Fruit fly (Drosophila melanogaster) S2 (cell line): ENCODE data around the gene Ugt37D1.

Source experiments
- CG8478 ChIP-seq: fragments of >200 bp; optimal IDR thresholded peaks from 2 replicates; lab custom pipeline; 2018
- CTCF ChIP-seq, 2 experiments: fragments of >200 bp; optimal IDR thresholded peaks; 2 replicates each; lab custom pipeline; 2018

DNA sequence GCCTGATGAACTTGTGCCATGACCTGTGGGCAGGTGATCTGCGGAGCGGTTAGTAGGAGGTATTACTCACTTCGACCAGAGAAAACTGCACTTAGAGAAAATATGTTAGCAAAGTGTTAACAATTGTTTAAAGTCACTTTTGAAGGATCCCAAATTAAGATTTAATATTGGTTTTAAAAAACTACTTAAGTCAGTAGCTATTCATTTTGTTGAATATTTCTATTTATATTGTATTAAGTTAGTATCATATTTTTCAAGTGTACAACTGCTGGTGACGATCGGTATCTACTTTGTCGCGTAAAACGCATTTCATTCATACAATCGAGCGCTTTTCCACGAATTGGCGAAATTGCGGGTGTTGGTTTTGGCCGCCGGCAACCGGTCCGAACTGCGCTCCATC lies 4.8 kb downstream of the Ugt37D1 start:
- TF ChIP-seq CG8478 (lab: Kevin White, UChicago) (no peak), CTCF (optimal IDR thresholded peaks at IDR 0.05; lab: Kevin White, UChicago) (no peak)
